Fruit fly (Drosophila melanogaster): ENCODE results near the gene CG2201.

CG2201 gene

dm6 chr2L:21623685-21624471 lies at the start of gene CG2201 (continued):
- TF ChIP-seq bab2 (GFP tag; optimal IDR thresholded peaks at IDR 0.05), result peak; percentile 29
- no peak for TF ChIP-seq danr (GFP tag; IDR thresholded peaks at IDR 0.05)
- TF ChIP-seq CG7357 (GFP tag; IDR thresholded peaks at IDR 0.05), result peak; percentile 16; the same call in 1 of the 3 replicates
- TF ChIP-seq zfh1 (GFP tag; IDR thresholded peaks at IDR 0.05), result peak; percentile 53; the same call in 2 of the 3 replicates
- no peak for TF ChIP-seq TFAM (GFP tag; optimal IDR thresholded peaks at IDR 0.05)
- 0 out of 2 replicates have a peak, but pooled peaks have one; percentile 22 for TF ChIP-seq Drgx (GFP tag; IDR thresholded peaks at IDR 0.05)
- no peak for TF ChIP-seq tap (tag; optimal IDR thresholded peaks at IDR 0.05)
- TF ChIP-seq CG9437 (GFP tag; optimal IDR thresholded peaks at IDR 0.05), result no peak
- no peak for TF ChIP-seq CG3065 (GFP tag; optimal IDR thresholded peaks at IDR 0.05)
- TF ChIP-seq lab (GFP tag; optimal IDR thresholded peaks at IDR 0.05), result peak; percentile 5
- TF ChIP-seq kay (GFP tag; optimal IDR thresholded peaks at IDR 0.05), result no peak
- TF ChIP-seq CG14441 (GFP tag; IDR thresholded peaks at IDR 0.05), result peak; percentile 68
- TF ChIP-seq CG10654 (GFP tag; optimal IDR thresholded peaks at IDR 0.05), result peak; percentile 26
- no peak for TF ChIP-seq CG3726 (GFP tag; IDR thresholded peaks at IDR 0.05)
- peak; percentile 58 for TF ChIP-seq CG17359 (tag; optimal IDR thresholded peaks at IDR 0.05)
- TF ChIP-seq CG11093 (GFP tag; IDR thresholded peaks at IDR 0.05), result no peak
- no peak for TF ChIP-seq C15 (GFP tag; IDR thresholded peaks at IDR 0.05)
- no peak for TF ChIP-seq BEAF-32 (GFP tag; optimal IDR thresholded peaks at IDR 0.05)
- TF ChIP-seq Camta (GFP tag; optimal IDR thresholded peaks at IDR 0.05), result no peak
- TF ChIP-seq CG14050 (GFP tag; IDR thresholded peaks at IDR 0.05), result no peak
- TF ChIP-seq CG18262 (tag; optimal IDR thresholded peaks at IDR 0.05), result peak; percentile 42
- peak; percentile 69 for TF ChIP-seq Sox100B (GFP tag; optimal IDR thresholded peaks at IDR 0.05)
- no peak for TF ChIP-seq sens-2 (GFP tag; IDR thresholded peaks at IDR 0.05)
- no peak for TF ChIP-seq kni (GFP tag; optimal IDR thresholded peaks at IDR 0.05)
- TF ChIP-seq Hr39 (optimal IDR thresholded peaks at IDR 0.05), result no peak
- TF ChIP-seq CG6254 (GFP tag; optimal IDR thresholded peaks at IDR 0.05), result peak; percentile 64
- no peak for TF ChIP-seq inv (GFP tag; IDR thresholded peaks at IDR 0.05; ENCODE audit: partially characterized antibody)
- TF ChIP-seq odd (GFP tag; optimal IDR thresholded peaks at IDR 0.05), result peak; percentile 39
- peak; percentile 51 for TF ChIP-seq CG18619 (GFP tag; optimal IDR thresholded peaks at IDR 0.05)
- TF ChIP-seq ci (GFP tag; IDR thresholded peaks at IDR 0.05), result peak; percentile 81; the same call in 2 of the 3 replicates
- TF ChIP-seq Lpt (GFP tag; optimal IDR thresholded peaks at IDR 0.05), result no peak
- no peak for TF ChIP-seq bbx (GFP tag; IDR thresholded peaks at IDR 0.05; ENCODE audit: partially characterized antibody)
- TF ChIP-seq CG14710 (tag; optimal IDR thresholded peaks at IDR 0.05), result peak; percentile 24
- TF ChIP-seq Usf (GFP tag; optimal IDR thresholded peaks at IDR 0.05), result no peak
- TF ChIP-seq z (GFP tag; IDR thresholded peaks at IDR 0.05), result no peak
- TF ChIP-seq CG4404 (GFP tag; IDR thresholded peaks at IDR 0.05), result no peak
- no peak for TF ChIP-seq zfh2 (GFP tag; optimal IDR thresholded peaks at IDR 0.05)
- peak; percentile 28 for TF ChIP-seq D19B (GFP tag; optimal IDR thresholded peaks at IDR 0.05)
- TF ChIP-seq Dek (tag; optimal IDR thresholded peaks at IDR 0.05), result peak; percentile 1
- TF ChIP-seq Atf6 (GFP tag; IDR thresholded peaks at IDR 0.05), result peak; percentile 44; the same call in 1 of the 2 replicates
- TF ChIP-seq CG17385 (GFP tag; optimal IDR thresholded peaks at IDR 0.05), result peak; percentile 37
- TF ChIP-seq CG17361 (GFP tag; IDR thresholded peaks at IDR 0.05), result peak; percentile 53; the same call in 2 of the 3 replicates
- TF ChIP-seq Six4 (GFP tag; optimal IDR thresholded peaks at IDR 0.05), result no peak
- TF ChIP-seq HLH3B (GFP tag; IDR thresholded peaks at IDR 0.05), result no peak
- TF ChIP-seq ATbp (GFP tag; optimal IDR thresholded peaks at IDR 0.05), result peak; percentile 74
- peak; percentile 81 for TF ChIP-seq CG5180 (GFP tag; optimal IDR thresholded peaks at IDR 0.05)
- no peak for TF ChIP-seq CG16779 (GFP tag; IDR thresholded peaks at IDR 0.05)
- TF ChIP-seq amos (GFP tag; IDR thresholded peaks at IDR 0.05; ENCODE audit: partially characterized antibody), result no peak
- no peak for TF ChIP-seq CG6175 (GFP tag; IDR thresholded peaks at IDR 0.05)
- TF ChIP-seq Dfd (GFP tag; optimal IDR thresholded peaks at IDR 0.05), result no peak

Data from whole organism, embryonic.